Worm (Caenorhabditis elegans) whole organism, L1 larva: Measurements from ENCODE around the gene egl-1.

ENCODE experiments used
- blmp-1 ChIP-seq: fragments of 150-350 bp; optimal IDR thresholded peaks from 2 replicates; lab custom pipeline; 2014; ENCODE audit warnings: missing biosample characterization, missing genetic modification characterization
- dpl-1 ChIP-seq, 3 experiments: fragments of 150-350 bp in 2 of 3; sonication (generic microtip) in 1 of 3; optimal IDR thresholded peaks; 2 replicates each; lab custom pipeline; 2014 to 2017; ENCODE audit warnings: missing biosample characterization in 3 of 3, missing genetic modification characterization in 3 of 3, missing genetic modification reagents in 3 of 3
- jun-1 ChIP-seq: fragments of 150-350 bp; optimal IDR thresholded peaks from 2 replicates; lab custom pipeline; 2014; ENCODE audit warnings: missing biosample characterization, missing genetic modification reagents, missing genetic modification characterization
- lin-15B ChIP-seq: fragments of 150-350 bp; sonication (generic microtip); optimal IDR thresholded peaks from 3 replicates; lab custom pipeline; 2014; ENCODE audit warnings: missing biosample characterization, missing genetic modification characterization
- mab-9 ChIP-seq: fragments of 200-800 bp; sonication (Bioruptor generic); IDR thresholded peaks from 2 replicates; pipeline ENCODE4 v1.3.6; 2022; ENCODE audit warnings: missing genetic modification reagents, missing genetic modification characterization, missing compliant biosample characterization
- nhr-11 ChIP-seq: fragments of 150-350 bp; optimal IDR thresholded peaks from 2 replicates; lab custom pipeline; 2014; ENCODE audit warnings: missing biosample characterization, missing genetic modification characterization
- nhr-12 ChIP-seq: sonication (generic microtip); optimal IDR thresholded peaks from 2 replicates; lab custom pipeline; 2017; ENCODE audit warnings: missing biosample characterization, missing genetic modification characterization
- nhr-77 ChIP-seq: fragments of 150-350 bp; optimal IDR thresholded peaks from 2 replicates; lab custom pipeline; 2014; ENCODE audit warnings: missing biosample characterization, missing genetic modification characterization
- nhr-85 ChIP-seq: sonication (generic microtip); peaks from one replicate; lab custom pipeline; 2016; ENCODE audit warnings: missing genetic modification characterization, inconsistent platforms, missing compliant biosample characterization
- pqm-1 ChIP-seq: sonication (generic microtip); optimal IDR thresholded peaks from 3 replicates; lab custom pipeline; 2017; ENCODE audit warnings: missing biosample characterization, missing genetic modification characterization
- skn-1 ChIP-seq: fragments of 150-350 bp; optimal IDR thresholded peaks from 2 replicates; lab custom pipeline; 2014; ENCODE audit warnings: missing biosample characterization, missing genetic modification characterization
- snpc-4 ChIP-seq: fragments of 150-350 bp; optimal IDR thresholded peaks from 2 replicates; lab custom pipeline; 2014; ENCODE audit warnings: missing biosample characterization, missing genetic modification characterization
- sox-4 ChIP-seq: sonication (generic microtip); optimal IDR thresholded peaks from 2 replicates; lab custom pipeline; 2016; ENCODE audit warnings: missing genetic modification characterization, missing compliant biosample characterization
- unc-98 ChIP-seq: fragments of 200-800 bp; sonication (Bioruptor generic); IDR thresholded peaks from 2 replicates; pipeline ENCODE4 v1.3.6; 2022; ENCODE audit warnings: missing genetic modification characterization, missing compliant biosample characterization

- TF ChIP-seq nhr-85 (tag; lab: Kevin White, UChicago) (no peak), skn-1 (no peak), blmp-1 (tag; lab: Kevin White, UChicago) (no peak), nhr-11 (tag; lab: Kevin White, UChicago) (no peak), nhr-12 (tag; lab: Kevin White, UChicago) (no peak), dpl-1 (GFP tag; optimal IDR thresholded peaks at IDR 0.05; lab: Kevin White, UChicago) (no peak), jun-1 (tag; lab: Kevin White, UChicago) (no peak), sox-4 (no peak), mab-9 (GFP tag; lab: Robert Waterston, UW) (no peak), pqm-1 (no peak), snpc-4 (tag; lab: Kevin White, UChicago) (no peak), unc-98 (GFP tag; lab: Robert Waterston, UW) (no peak), lin-15B (tag; lab: Kevin White, UChicago) (no peak), nhr-77 (tag; lab: Kevin White, UChicago) (no peak)
These were observed 48.4 kb upstream of the egl-1 start for ce11 chrV:14480533-14480932.
